Fruit fly (Drosophila melanogaster) whole organism: ENCODE data around the gene ova.

Experiments used
- CG8478 ChIP-seq: fragments of >200 bp; optimal IDR thresholded peaks from 2 replicates; lab custom pipeline; 2018; ENCODE audit warnings: inconsistent platforms
- Dll ChIP-seq: fragments of >200 bp; optimal IDR thresholded peaks from 2 replicates; lab custom pipeline; 2017
- EcR ChIP-seq, 2 experiments: fragments of >200 bp; optimal IDR thresholded peaks; 2 replicates each; lab custom pipeline; 2017; ENCODE audit warnings: missing biosample characterization in 2 of 2, missing genetic modification characterization in 2 of 2, missing genetic modification reagents in 2 of 2
- pan ChIP-seq: fragments of >200 bp; optimal IDR thresholded peaks from 2 replicates; lab custom pipeline; 2017
- psq ChIP-seq: fragments of >200 bp; optimal IDR thresholded peaks from 2 replicates; lab custom pipeline; 2017
- usp ChIP-seq: fragments of >200 bp; optimal IDR thresholded peaks from 2 replicates; lab custom pipeline; 2017; ENCODE audit warnings: missing biosample characterization, missing genetic modification characterization, mixed read lengths

The ova gene

DNA sequence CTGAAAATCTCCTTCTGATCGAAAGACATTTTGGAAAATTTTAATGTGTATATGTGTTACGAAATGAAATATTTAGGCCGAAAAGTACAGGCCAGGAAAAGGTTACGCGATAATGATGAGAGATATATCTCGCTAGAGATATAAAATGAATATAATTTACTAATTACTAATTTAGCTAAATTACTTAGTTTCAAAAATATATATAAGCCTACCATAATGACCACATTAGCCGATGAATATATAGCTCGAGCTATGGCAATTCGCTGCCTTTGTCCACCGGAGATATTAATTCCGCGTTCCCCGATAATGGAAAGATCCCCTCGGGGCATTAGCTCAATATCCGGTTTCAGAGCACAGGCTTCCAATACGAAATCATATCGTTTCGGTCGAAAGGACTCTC is 40.1 kb downstream of the ova start, which contains the start of gene Fum4:
Gene Fum4, minus strand, starts transcription at position 101 of the 400 bp plus-strand sequence.
- TF ChIP-seq CG8478 (lab: Kevin White, UChicago) (no peak), Dll (lab: Kevin White, UChicago) (no peak), EcR (GFP tag; optimal IDR thresholded peaks at IDR 0.05; lab: Kevin White, UChicago) (no peak), psq (no peak), usp (no peak), pan (lab: Kevin White, UChicago) (no peak)

DNA sequence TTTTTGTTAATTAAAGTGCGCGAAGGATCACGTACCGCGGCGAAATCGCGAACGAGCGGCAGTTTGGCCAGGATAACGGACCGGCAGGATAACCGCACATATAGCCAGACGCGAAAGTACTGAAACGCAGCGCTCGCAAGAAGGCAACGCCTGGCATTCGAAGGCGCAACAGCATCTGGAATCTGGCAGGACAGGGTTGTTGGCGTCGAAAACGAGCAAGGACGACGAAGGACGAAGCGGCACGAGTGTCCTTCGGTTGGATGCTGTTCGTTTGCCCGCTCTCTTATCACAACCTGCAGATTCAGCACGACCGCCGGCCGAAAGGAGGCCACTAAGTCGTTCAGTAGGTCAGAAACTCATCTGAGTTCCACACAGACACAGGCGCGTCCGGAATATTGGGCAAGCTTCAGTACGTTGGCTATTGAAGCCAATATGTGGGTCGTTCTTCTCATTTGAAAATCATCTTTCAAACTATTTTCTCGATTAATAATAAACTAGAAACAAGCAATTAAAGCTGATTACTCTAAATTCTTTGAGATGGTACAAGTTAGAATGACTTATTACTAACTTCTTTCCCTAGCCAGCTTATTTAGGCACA is 51.2 kb downstream of the ova start, which contains the start of gene CG44153:
Gene CG44153, minus strand, starts transcription at position 75 of the 598 bp plus-strand sequence.
- TF ChIP-seq EcR (GFP tag; optimal IDR thresholded peaks at IDR 0.05; lab: Kevin White, UChicago) (no peak), psq (no peak), pan (lab: Kevin White, UChicago) (no peak), CG8478 (lab: Kevin White, UChicago) (no peak), usp (no peak), Dll (lab: Kevin White, UChicago) (no peak)
